Worm (Caenorhabditis elegans) whole organism, L4/young adult: Measurements from ENCODE around the gene gas-1.
A peak's percentile ranks its signal among the peaks of the same experiment; 100 is the strongest.

Experiments
- W03F9.2 ChIP-seq: fragments of 150-350 bp; optimal IDR thresholded peaks from 2 replicates; lab custom pipeline; 2014; ENCODE audit warnings: missing biosample characterization, missing genetic modification characterization
- dao-5 ChIP-seq: sonication (generic microtip); optimal IDR thresholded peaks from 2 replicates; lab custom pipeline; 2016; ENCODE audit warnings: missing genotype, missing genetic modification characterization, moderate library complexity, missing compliant biosample characterization
- him-1 ChIP-seq: sonication (generic microtip); optimal IDR thresholded peaks from 2 replicates; lab custom pipeline; 2016; ENCODE audit warnings: missing genotype, missing genetic modification reagents, missing genetic modification characterization, missing compliant biosample characterization

DNA sequence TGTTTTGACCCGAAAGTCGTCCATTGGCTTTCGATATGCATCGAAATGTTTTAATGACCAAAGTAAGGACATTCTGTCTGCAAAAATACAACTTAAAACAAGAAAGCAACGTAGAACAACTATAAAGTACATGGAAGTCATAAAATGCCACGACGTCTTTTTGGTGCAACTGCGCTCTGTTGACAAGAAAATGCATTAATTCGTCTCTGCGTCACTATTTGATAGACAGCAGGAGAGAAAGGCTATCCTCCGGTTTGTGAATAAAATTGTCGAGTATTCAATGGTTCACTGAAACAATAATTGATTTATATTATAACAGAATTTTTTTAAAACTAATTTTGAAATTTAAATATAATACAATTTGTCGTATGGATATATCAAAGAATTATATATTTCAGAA is 26.2 kb upstream of the gas-1 start, which contains the start of gene ergi-3:
- TF ChIP-seq W03F9.2 (tag; lab: Kevin White, UChicago) (peak; percentile 77), him-1 (tag; lab: Kevin White, UChicago) (no peak), dao-5 (no peak)
